Worm (Caenorhabditis elegans) whole organism, midembryonic: Measurements from ENCODE around the gene rab-21.

ENCODE experiments used
- flt-1 ChIP-seq: fragments of 200-800 bp; sonication (Bioruptor generic); IDR thresholded peaks from 2 replicates; pipeline ENCODE4 v1.3.6; 2022; ENCODE audit warnings: missing genetic modification characterization, missing compliant biosample characterization
- ref-1 ChIP-seq: fragments of 200-800 bp; sonication (Bioruptor generic); conservative IDR thresholded peaks from 2 replicates; pipeline ENCODE4 v1.3.6; 2022; ENCODE audit warnings: missing genetic modification reagents, missing genetic modification characterization, missing compliant biosample characterization
- ztf-29 ChIP-seq: fragments of 200-800 bp; sonication (Bioruptor generic); IDR thresholded peaks from 2 replicates; pipeline ENCODE4 v1.3.6; 2022; ENCODE audit warnings: missing genetic modification reagents, missing genetic modification characterization, missing compliant biosample characterization

- TF ChIP-seq ref-1 = no peak
- no peak for TF ChIP-seq flt-1
- TF ChIP-seq ztf-29 (GFP tag; lab: Robert Waterston, UW) = no peak
Measured at ce11 chrII:8740326-8740949, 25.6 kb upstream of the rab-21 start.
